Worm (Caenorhabditis elegans) whole organism, L4/young adult: Measurements from ENCODE around the gene grwd-1.

Source experiments
- W03F9.2 ChIP-seq: fragments of 150-350 bp; optimal IDR thresholded peaks from 2 replicates; lab custom pipeline; 2014; ENCODE audit warnings: missing biosample characterization, missing genetic modification characterization
- dao-5 ChIP-seq: sonication (generic microtip); optimal IDR thresholded peaks from 2 replicates; lab custom pipeline; 2016; ENCODE audit warnings: missing genotype, missing genetic modification characterization, moderate library complexity, missing compliant biosample characterization
- him-1 ChIP-seq: sonication (generic microtip); optimal IDR thresholded peaks from 2 replicates; lab custom pipeline; 2016; ENCODE audit warnings: missing genotype, missing genetic modification reagents, missing genetic modification characterization, missing compliant biosample characterization

ce11 chrIII:5155393-5155792 lies 2.1 kb downstream of the grwd-1 start:
- TF ChIP-seq him-1 (tag; lab: Kevin White, UChicago): no peak
- TF ChIP-seq W03F9.2: no peak
- no peak for TF ChIP-seq dao-5 (tag; lab: Kevin White, UChicago)
